Fruit fly (Drosophila melanogaster) whole organism, prepupa: ENCODE results near the gene CG33631.

Experiments
- Blimp-1 ChIP-seq: fragments of 200-800 bp; sonication (Bioruptor generic); optimal IDR thresholded peaks from 3 replicates; lab custom pipeline; 2017; ENCODE audit warnings: missing biosample characterization, missing genetic modification characterization, mild to moderate bottlenecking, moderate library complexity, missing genetic modification reagents
- CG10631 ChIP-seq: fragments of 200-800 bp; sonication (Bioruptor generic); optimal IDR thresholded peaks from 2 replicates; lab custom pipeline; 2016; ENCODE audit warnings: missing biosample characterization, missing genetic modification characterization
- CG10669 ChIP-seq: fragments of 200-800 bp; sonication (Bioruptor generic); optimal IDR thresholded peaks from 3 replicates; lab custom pipeline; 2018; ENCODE audit warnings: missing biosample characterization, mild to moderate bottlenecking, missing genetic modification characterization, moderate library complexity
- CG11294 ChIP-seq: fragments of 200-800 bp; sonication (Bioruptor generic); IDR thresholded peaks from 2 replicates; pipeline ENCODE4 v1.3.6; 2022; ENCODE audit warnings: missing biosample characterization, missing genetic modification characterization
- CG11762 ChIP-seq: fragments of 200-800 bp; sonication (Bioruptor generic); optimal IDR thresholded peaks from 3 replicates; lab custom pipeline; 2016; ENCODE audit warnings: missing biosample characterization, missing genetic modification characterization; ENCODE audit not compliant: insufficient read depth
- CG15336 ChIP-seq: fragments of 200-800 bp; sonication (Bioruptor generic); IDR thresholded peaks from 2 replicates; pipeline ENCODE4 v1.3.6; 2022; ENCODE audit warnings: missing biosample characterization, missing genetic modification characterization
- CG16779 ChIP-seq: fragments of 200-800 bp; sonication (Bioruptor generic); optimal IDR thresholded peaks from 3 replicates; lab custom pipeline; 2017; ENCODE audit warnings: missing biosample characterization, mild to moderate bottlenecking, missing genetic modification characterization
- CG3032 ChIP-seq: fragments of 200-800 bp; optimal IDR thresholded peaks from 2 replicates; lab custom pipeline; 2019; ENCODE audit warnings: missing biosample characterization, mild to moderate bottlenecking, missing genetic modification characterization, moderate library complexity
- CG31627 ChIP-seq: fragments of 200-800 bp; sonication (Bioruptor generic); optimal IDR thresholded peaks from 3 replicates; lab custom pipeline; 2016; ENCODE audit warnings: missing biosample characterization, missing genetic modification characterization
- CG32006 ChIP-seq: fragments of 200-800 bp; sonication (Bioruptor generic); optimal IDR thresholded peaks from 3 replicates; lab custom pipeline; 2017; ENCODE audit warnings: missing biosample characterization, mild to moderate bottlenecking, missing genetic modification characterization
- CG3919 ChIP-seq: fragments of 200-800 bp; sonication (Bioruptor generic); optimal IDR thresholded peaks from 3 replicates; lab custom pipeline; 2016; ENCODE audit warnings: missing biosample characterization, missing genetic modification characterization
- CG6163 ChIP-seq: fragments of 200-800 bp; sonication (Bioruptor generic); IDR thresholded peaks from 3 replicates; pipeline ENCODE4 v1.3.6; 2022; ENCODE audit warnings: missing biosample characterization, missing genetic modification characterization
- CG6276 ChIP-seq: fragments of 200-800 bp; sonication (Bioruptor generic); optimal IDR thresholded peaks from 2 replicates; lab custom pipeline; 2017; ENCODE audit warnings: missing biosample characterization, mild to moderate bottlenecking, missing genetic modification characterization
- CG6808 ChIP-seq: fragments of 200-800 bp; sonication (Bioruptor generic); optimal IDR thresholded peaks from 3 replicates; lab custom pipeline; 2017; ENCODE audit warnings: missing biosample characterization, missing genetic modification characterization, mild to moderate bottlenecking, moderate library complexity, missing genetic modification reagents
- CG6854 ChIP-seq: fragments of 200-800 bp; sonication (Bioruptor generic); optimal IDR thresholded peaks from 2 replicates; lab custom pipeline; 2017; ENCODE audit warnings: missing biosample characterization, mild to moderate bottlenecking, missing genetic modification characterization
- CG8119 ChIP-seq: fragments of 200-800 bp; sonication (Bioruptor generic); IDR thresholded peaks from 3 replicates; pipeline ENCODE4 v1.3.6; 2022; ENCODE audit warnings: missing biosample characterization, missing genetic modification characterization
- CG8319 ChIP-seq: fragments of 200-800 bp; sonication (Bioruptor generic); optimal IDR thresholded peaks from 3 replicates; lab custom pipeline; 2016; ENCODE audit warnings: missing biosample characterization, missing genetic modification characterization
- CG9139 ChIP-seq: fragments of 200-800 bp; sonication (Bioruptor generic); optimal IDR thresholded peaks from 3 replicates; lab custom pipeline; 2017; ENCODE audit warnings: missing biosample characterization, mild to moderate bottlenecking, missing genetic modification characterization
- Eip75B ChIP-seq: fragments of 200-800 bp; sonication (Bioruptor generic); optimal IDR thresholded peaks from 3 replicates; lab custom pipeline; 2016; ENCODE audit warnings: missing biosample characterization, missing genetic modification characterization
- Eip78C ChIP-seq: fragments of 200-800 bp; sonication (Bioruptor generic); peaks from one replicate; lab custom pipeline; 2016; ENCODE audit warnings: missing biosample characterization, missing genetic modification characterization
- Eip93F ChIP-seq: fragments of 200-800 bp; sonication (Bioruptor generic); optimal IDR thresholded peaks from 2 replicates; lab custom pipeline; 2016; ENCODE audit warnings: missing biosample characterization, mild to moderate bottlenecking, missing genetic modification characterization
- Ets21C ChIP-seq: fragments of 200-800 bp; sonication (Bioruptor generic); optimal IDR thresholded peaks from 3 replicates; lab custom pipeline; 2016; ENCODE audit warnings: missing biosample characterization, missing genetic modification characterization
- Ets96B ChIP-seq: fragments of 200-800 bp; optimal IDR thresholded peaks from 2 replicates; lab custom pipeline; 2019; ENCODE audit warnings: missing biosample characterization, mild to moderate bottlenecking, missing genetic modification characterization, moderate library complexity
- Gug ChIP-seq: fragments of 200-800 bp; sonication (Bioruptor generic); IDR thresholded peaks from 2 replicates; pipeline ENCODE4 v1.3.6; 2022; ENCODE audit warnings: missing biosample characterization, missing genetic modification characterization
- Hr39 ChIP-seq: fragments of 200-800 bp; sonication (Bioruptor generic); optimal IDR thresholded peaks from 2 replicates; lab custom pipeline; 2016; ENCODE audit warnings: missing biosample characterization, missing genetic modification characterization
- Hr4 ChIP-seq: fragments of 200-800 bp; sonication (Bioruptor generic); optimal IDR thresholded peaks from 3 replicates; lab custom pipeline; 2016; ENCODE audit warnings: missing biosample characterization, missing genetic modification characterization
- Met ChIP-seq: fragments of 200-800 bp; sonication (Bioruptor generic); optimal IDR thresholded peaks from 3 replicates; lab custom pipeline; 2016; ENCODE audit warnings: missing biosample characterization, missing genetic modification characterization
- OdsH ChIP-seq: fragments of 200-800 bp; sonication (Bioruptor generic); optimal IDR thresholded peaks from 3 replicates; lab custom pipeline; 2016; ENCODE audit warnings: missing biosample characterization, missing genetic modification characterization
- Smox ChIP-seq: fragments of 200-800 bp; sonication (Bioruptor generic); optimal IDR thresholded peaks from 3 replicates; lab custom pipeline; 2016; ENCODE audit warnings: missing biosample characterization, missing genetic modification characterization
- Sox14 ChIP-seq: fragments of 200-800 bp; sonication (Bioruptor generic); optimal IDR thresholded peaks from 3 replicates; lab custom pipeline; 2016; ENCODE audit warnings: missing biosample characterization, missing genetic modification characterization
- Sox15 ChIP-seq: fragments of 200-800 bp; sonication (Bioruptor generic); optimal IDR thresholded peaks from 3 replicates; lab custom pipeline; 2016; ENCODE audit warnings: missing biosample characterization, missing genetic modification characterization
- achi ChIP-seq: fragments of 200-800 bp; sonication (Bioruptor generic); optimal IDR thresholded peaks from 3 replicates; lab custom pipeline; 2016; ENCODE audit warnings: missing biosample characterization, missing genetic modification characterization
- acj6 ChIP-seq: fragments of 200-800 bp; sonication (Bioruptor generic); optimal IDR thresholded peaks from 3 replicates; lab custom pipeline; 2016; ENCODE audit warnings: missing biosample characterization, missing genetic modification characterization
- cyc ChIP-seq: fragments of 200-800 bp; sonication (Bioruptor generic); optimal IDR thresholded peaks from 3 replicates; lab custom pipeline; 2016; ENCODE audit warnings: missing biosample characterization, missing genetic modification characterization
- dac ChIP-seq: fragments of 200-800 bp; sonication (Bioruptor generic); optimal IDR thresholded peaks from 2 replicates; lab custom pipeline; 2017; ENCODE audit warnings: missing biosample characterization, mild to moderate bottlenecking, missing genetic modification characterization
- dsx ChIP-seq: fragments of 200-800 bp; optimal IDR thresholded peaks from 3 replicates; lab custom pipeline; 2019; ENCODE audit warnings: missing biosample characterization, mild to moderate bottlenecking, missing genetic modification characterization, moderate library complexity; ENCODE audit not compliant: poor library complexity, severe bottlenecking
- eg ChIP-seq: fragments of 200-800 bp; sonication (Bioruptor generic); IDR thresholded peaks from 3 replicates; pipeline ENCODE4 v1.3.6; 2022; ENCODE audit warnings: missing biosample characterization, missing genetic modification characterization
- esn ChIP-seq: fragments of 200-800 bp; sonication (Bioruptor generic); optimal IDR thresholded peaks from 2 replicates; lab custom pipeline; 2016; ENCODE audit warnings: missing biosample characterization, mild to moderate bottlenecking, missing genetic modification characterization, moderate library complexity
- fd59A ChIP-seq: fragments of 200-800 bp; sonication (Bioruptor generic); optimal IDR thresholded peaks from 2 replicates; lab custom pipeline; 2017; ENCODE audit warnings: missing biosample characterization, mild to moderate bottlenecking, missing genetic modification characterization, missing genetic modification reagents
- lz ChIP-seq: fragments of 200-800 bp; sonication (Bioruptor generic); optimal IDR thresholded peaks from 3 replicates; lab custom pipeline; 2016; ENCODE audit warnings: missing biosample characterization, missing genetic modification characterization
- net ChIP-seq: fragments of 200-800 bp; sonication (Bioruptor generic); optimal IDR thresholded peaks from 3 replicates; lab custom pipeline; 2016; ENCODE audit warnings: missing biosample characterization, missing genetic modification characterization
- pdm3 ChIP-seq: fragments of 200-800 bp; sonication (Bioruptor generic); optimal IDR thresholded peaks from 3 replicates; lab custom pipeline; 2016; ENCODE audit warnings: missing biosample characterization, missing genetic modification characterization
- salr ChIP-seq, 2 experiments: fragments of 200-800 bp; sonication (Bioruptor generic); optimal IDR thresholded peaks; 3 replicates each; lab custom pipeline; 2016 to 2018; ENCODE audit warnings: missing biosample characterization in 2 of 2, missing genetic modification characterization in 2 of 2, mild to moderate bottlenecking in 1 of 2
- spab ChIP-seq: fragments of 200-800 bp; sonication (Bioruptor generic); optimal IDR thresholded peaks from 2 replicates; lab custom pipeline; 2017; ENCODE audit warnings: missing biosample characterization, mild to moderate bottlenecking, missing genetic modification characterization, missing genetic modification reagents
- ss ChIP-seq, 2 experiments: fragments of 200-800 bp; sonication (Bioruptor generic); optimal IDR thresholded peaks; 2 replicates in 1 of 2; 3 replicates in 1 of 2; lab custom pipeline; 2017 to 2018; ENCODE audit warnings: mild to moderate bottlenecking in 2 of 2, missing biosample characterization in 2 of 2, missing genetic modification characterization in 2 of 2, moderate library complexity in 1 of 2
- svp ChIP-seq: fragments of 200-800 bp; sonication (Bioruptor generic); peaks from one replicate; lab custom pipeline; 2016; ENCODE audit warnings: missing biosample characterization, missing genetic modification characterization
- topi ChIP-seq: fragments of 200-800 bp; sonication (Bioruptor generic); optimal IDR thresholded peaks from 3 replicates; lab custom pipeline; 2016; ENCODE audit warnings: missing biosample characterization, missing genetic modification characterization

CG33631 gene

DNA sequence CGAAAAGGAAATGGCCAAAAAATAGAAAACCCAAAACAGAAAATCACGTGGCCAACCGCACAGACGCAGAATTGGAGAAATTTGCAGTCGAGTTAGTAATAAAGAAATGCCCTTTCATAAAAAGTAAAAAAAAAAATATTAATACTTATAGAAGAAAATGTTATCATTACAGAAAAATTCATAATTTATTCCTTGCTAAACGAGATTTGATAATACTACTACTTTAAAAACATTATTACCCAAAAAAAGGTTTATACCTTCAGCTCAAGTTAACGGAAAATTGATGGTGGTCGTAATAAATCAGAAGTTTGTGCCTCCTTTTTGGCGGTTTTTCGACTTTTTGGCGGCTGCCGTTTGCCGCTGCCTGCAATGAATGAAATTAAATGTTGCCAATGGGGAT is 35.4 kb upstream of the CG33631 start:
- TF ChIP-seq CG15336 (GFP tag; lab: Robert Waterston, UW) (peak; percentile 68), Hr4 (GFP tag; lab: Kevin White, UChicago) (peak; percentile 54), CG8119 (GFP tag; lab: Robert Waterston, UW) (no peak; the same call in 1 of the 3 replicates), Smox (GFP tag; lab: Kevin White, UChicago) (no peak), CG31627 (GFP tag; lab: Kevin White, UChicago) (no peak), CG6276 (GFP tag; lab: Kevin White, UChicago) (peak; percentile 59), CG16779 (tag; lab: Kevin White, UChicago) (no peak), salr (GFP tag; optimal IDR thresholded peaks at IDR 0.05; lab: Kevin White, UChicago) (no peak), Gug (GFP tag; lab: Robert Waterston, UW) (no peak), Sox14 (GFP tag; lab: Kevin White, UChicago) (no peak), svp (GFP tag; lab: Kevin White, UChicago) (no peak), CG6854 (GFP tag; lab: Kevin White, UChicago) (no peak), dsx (GFP tag; lab: Kevin White, UChicago) (no peak), acj6 (GFP tag; lab: Kevin White, UChicago) (no peak), achi (GFP tag; lab: Kevin White, UChicago) (no peak), eg (GFP tag; lab: Robert Waterston, UW) (peak; percentile 42; the same call in 1 of the 3 replicates), Sox15 (GFP tag; lab: Kevin White, UChicago) (no peak), CG32006 (GFP tag; lab: Kevin White, UChicago) (peak; percentile 59), Ets21C (GFP tag; lab: Kevin White, UChicago) (no peak), dac (GFP tag; lab: Kevin White, UChicago) (peak; percentile 33), CG6808 (GFP tag; lab: Kevin White, UChicago) (no peak), Eip75B (GFP tag; lab: Kevin White, UChicago) (no peak), Met (GFP tag; lab: Kevin White, UChicago) (no peak), pdm3 (no peak), Hr39 (no peak), CG8319 (GFP tag; lab: Kevin White, UChicago) (no peak), ss (GFP tag; optimal IDR thresholded peaks at IDR 0.05; lab: Kevin White, UChicago) (no peak), CG10631 (GFP tag; lab: Kevin White, UChicago) (no peak), lz (no peak), topi (GFP tag; lab: Kevin White, UChicago) (no peak), spab (GFP tag; lab: Kevin White, UChicago) (no peak), OdsH (GFP tag; lab: Kevin White, UChicago) (peak; percentile 8), CG11294 (GFP tag; lab: Robert Waterston, UW) (no peak), Ets96B (tag; lab: Kevin White, UChicago) (no peak), net (GFP tag; lab: Kevin White, UChicago) (no peak), cyc (GFP tag; lab: Kevin White, UChicago) (no peak), fd59A (no peak), CG3919 (GFP tag; lab: Kevin White, UChicago) (no peak), esn (GFP tag; lab: Kevin White, UChicago) (no peak), Blimp-1 (GFP tag; lab: Kevin White, UChicago) (no peak), Eip93F (GFP tag; lab: Kevin White, UChicago) (no peak), CG11762 (GFP tag; lab: Kevin White, UChicago) (no peak), CG6163 (GFP tag; lab: Robert Waterston, UW) (no peak), CG10669 (GFP tag; lab: Kevin White, UChicago) (no peak), Eip78C (GFP tag; lab: Kevin White, UChicago) (peak; percentile 23), CG9139 (GFP tag; lab: Kevin White, UChicago) (no peak), CG3032 (tag; lab: Kevin White, UChicago) (no peak)
